Worm (Caenorhabditis elegans) whole organism, L2 larva: ENCODE data around the gene D1005.6.

Experiments used
- C34F6.9 ChIP-seq: fragments of 150-350 bp; optimal IDR thresholded peaks from 2 replicates; lab custom pipeline; 2014; ENCODE audit warnings: missing biosample characterization, missing genetic modification characterization
- F13H6.1 ChIP-seq: sonication (generic microtip); optimal IDR thresholded peaks from 2 replicates; lab custom pipeline; 2016; ENCODE audit warnings: missing genetic modification characterization, missing compliant biosample characterization
- Y55F3AM.14 ChIP-seq: fragments of 200-800 bp; sonication (Bioruptor generic); optimal IDR thresholded peaks from 2 replicates; lab custom pipeline; 2018; ENCODE audit warnings: mild to moderate bottlenecking, missing genetic modification characterization, missing compliant biosample characterization
- ZK546.5 ChIP-seq: sonication (generic microtip); optimal IDR thresholded peaks from 2 replicates; lab custom pipeline; 2017; ENCODE audit warnings: missing biosample characterization, missing genetic modification characterization
- alr-1 ChIP-seq: fragments of 150-350 bp; optimal IDR thresholded peaks from 2 replicates; lab custom pipeline; 2014; ENCODE audit warnings: missing biosample characterization, missing genetic modification characterization
- aly-2 ChIP-seq: fragments of 150-350 bp; optimal IDR thresholded peaks from 2 replicates; lab custom pipeline; 2014; ENCODE audit warnings: missing biosample characterization, missing genetic modification characterization
- ama-1 ChIP-seq: fragments of 150-350 bp; optimal IDR thresholded peaks from 2 replicates; lab custom pipeline; 2018; ENCODE audit warnings: inconsistent platforms
- blmp-1 ChIP-seq: sonication (generic microtip); optimal IDR thresholded peaks from 2 replicates; lab custom pipeline; 2017; ENCODE audit warnings: missing genetic modification characterization, mild to moderate bottlenecking, missing compliant biosample characterization, antibody characterized with exemption, moderate library complexity; ENCODE audit not compliant: insufficient read depth
- ceh-16 ChIP-seq: fragments of 150-350 bp; optimal IDR thresholded peaks from 2 replicates; lab custom pipeline; 2014; ENCODE audit warnings: missing biosample characterization, missing genetic modification characterization
- crh-2 ChIP-seq: sonication (generic microtip); optimal IDR thresholded peaks from 2 replicates; lab custom pipeline; 2017; ENCODE audit warnings: missing biosample characterization, missing genetic modification characterization
- dmd-4 ChIP-seq: sonication (generic microtip); optimal IDR thresholded peaks from 2 replicates; lab custom pipeline; 2017; ENCODE audit warnings: missing biosample characterization, missing genetic modification characterization
- egl-27 ChIP-seq: sonication (generic microtip); optimal IDR thresholded peaks from 3 replicates; lab custom pipeline; 2017; ENCODE audit warnings: missing biosample characterization, missing genetic modification reagents, missing genetic modification characterization
- elt-3 ChIP-seq: sonication (generic microtip); optimal IDR thresholded peaks from 2 replicates; lab custom pipeline; 2017; ENCODE audit warnings: missing biosample characterization, missing genetic modification characterization
- fos-1 ChIP-seq: fragments of 150-350 bp; optimal IDR thresholded peaks from 2 replicates; lab custom pipeline; 2014; ENCODE audit warnings: missing biosample characterization, missing genetic modification characterization
- gmeb-1 ChIP-seq: fragments of 150-350 bp; optimal IDR thresholded peaks from 2 replicates; lab custom pipeline; 2014; ENCODE audit warnings: missing biosample characterization, missing genetic modification characterization
- lin-11 ChIP-seq: fragments of 150-350 bp; sonication (generic microtip); optimal IDR thresholded peaks from 2 replicates; lab custom pipeline; 2014; ENCODE audit warnings: missing biosample characterization, missing genetic modification characterization, inconsistent platforms, mixed read lengths
- lin-13 ChIP-seq: fragments of 150-350 bp; optimal IDR thresholded peaks from 2 replicates; lab custom pipeline; 2014; ENCODE audit warnings: missing biosample characterization, missing genetic modification reagents, missing genetic modification characterization
- lin-39 ChIP-seq: fragments of 150-350 bp; optimal IDR thresholded peaks from 2 replicates; lab custom pipeline; 2014; ENCODE audit warnings: missing biosample characterization, missing genetic modification reagents, missing genetic modification characterization
- lsy-2 ChIP-seq, 2 experiments: fragments of 150-350 bp in 1 of 2; sonication (generic microtip) in 1 of 2; optimal IDR thresholded peaks; 2 replicates each; lab custom pipeline; 2014 to 2017; ENCODE audit warnings: missing biosample characterization in 2 of 2, missing genetic modification characterization in 2 of 2
- mab-5 ChIP-seq: fragments of 150-350 bp; optimal IDR thresholded peaks from 2 replicates; lab custom pipeline; 2014; ENCODE audit warnings: missing biosample characterization, missing genetic modification characterization
- mbf-1 ChIP-seq: sonication (generic microtip); optimal IDR thresholded peaks from 2 replicates; lab custom pipeline; 2017; ENCODE audit warnings: missing biosample characterization, missing genetic modification characterization
- mdl-1 ChIP-seq, 2 experiments: fragments of 150-350 bp in 1 of 2; sonication (generic microtip) in 1 of 2; optimal IDR thresholded peaks; 2 replicates each; lab custom pipeline; 2017; ENCODE audit warnings: missing biosample characterization in 2 of 2, missing genetic modification characterization in 2 of 2
- nhr-10 ChIP-seq: sonication (generic microtip); optimal IDR thresholded peaks from 2 replicates; lab custom pipeline; 2017; ENCODE audit warnings: missing biosample characterization, missing genetic modification characterization
- nhr-11 ChIP-seq: fragments of 150-350 bp; optimal IDR thresholded peaks from 2 replicates; lab custom pipeline; 2014; ENCODE audit warnings: missing biosample characterization, missing genetic modification characterization
- nhr-12 ChIP-seq: fragments of 150-350 bp; optimal IDR thresholded peaks from 2 replicates; lab custom pipeline; 2014; ENCODE audit warnings: missing biosample characterization, missing genetic modification characterization
- nhr-129 ChIP-seq: fragments of 150-350 bp; optimal IDR thresholded peaks from 2 replicates; lab custom pipeline; 2014; ENCODE audit warnings: missing biosample characterization, missing genetic modification characterization
- nhr-21 ChIP-seq: fragments of 150-350 bp; optimal IDR thresholded peaks from 2 replicates; lab custom pipeline; 2014; ENCODE audit warnings: missing biosample characterization, missing genetic modification characterization
- nhr-237 ChIP-seq: fragments of 150-350 bp; optimal IDR thresholded peaks from 2 replicates; lab custom pipeline; 2014; ENCODE audit warnings: missing biosample characterization, missing genetic modification characterization
- nhr-25 ChIP-seq: fragments of 150-350 bp; sonication (generic microtip); optimal IDR thresholded peaks from 3 replicates; lab custom pipeline; 2014; ENCODE audit warnings: missing biosample characterization, missing genetic modification characterization
- nhr-6 ChIP-seq: fragments of 150-350 bp; optimal IDR thresholded peaks from 2 replicates; lab custom pipeline; 2014; ENCODE audit warnings: missing biosample characterization, missing genetic modification characterization
- sem-4 ChIP-seq: fragments of 150-350 bp; optimal IDR thresholded peaks from 2 replicates; lab custom pipeline; 2014; ENCODE audit warnings: missing biosample characterization, missing genetic modification reagents, missing genetic modification characterization
- sma-9 ChIP-seq, 2 experiments: fragments of 150-350 bp in 1 of 2; sonication (generic microtip) in 1 of 2; optimal IDR thresholded peaks; 2 replicates each; lab custom pipeline; 2014 to 2016; ENCODE audit warnings: missing genetic modification characterization in 2 of 2, mild to moderate bottlenecking in 1 of 2, missing biosample characterization in 1 of 2, missing compliant biosample characterization in 1 of 2, missing genetic modification reagents in 1 of 2, moderate library complexity in 1 of 2
- unc-39 ChIP-seq: fragments of 150-350 bp; optimal IDR thresholded peaks from 2 replicates; lab custom pipeline; 2014; ENCODE audit warnings: missing biosample characterization, missing genetic modification characterization
- unc-62 ChIP-seq: fragments of 150-350 bp; optimal IDR thresholded peaks from 2 replicates; lab custom pipeline; 2014; ENCODE audit warnings: missing biosample characterization, missing genetic modification reagents, missing genetic modification characterization
- ztf-1 ChIP-seq: fragments of 200-800 bp; sonication (Bioruptor generic); conservative IDR thresholded peaks from 2 replicates; pipeline ENCODE4 v1.3.6; 2022; ENCODE audit warnings: missing genetic modification characterization, missing compliant biosample characterization
- ztf-11 ChIP-seq: sonication (generic microtip); optimal IDR thresholded peaks from 2 replicates; lab custom pipeline; 2017; ENCODE audit warnings: missing biosample characterization, missing genetic modification characterization
- ztf-4 ChIP-seq: fragments of 150-350 bp; optimal IDR thresholded peaks from 2 replicates; lab custom pipeline; 2014; ENCODE audit warnings: missing biosample characterization, missing genetic modification characterization

The D1005.6 gene

ce11 chrX:1495980-1496379 is 31.4 kb upstream of the D1005.6 start:
- TF ChIP-seq ceh-16 (no peak), blmp-1 (tag; lab: Kevin White, UChicago) (no peak), ztf-11 (no peak), unc-39 (tag; lab: Kevin White, UChicago) (no peak), elt-3 (no peak), C34F6.9 (no peak), mab-5 (tag; lab: Kevin White, UChicago) (no peak)

ce11 chrX:1494256-1494655 is 29.7 kb upstream of the D1005.6 start, which contains the start of gene F09E10.5:
Gene F09E10.5, minus strand, starts transcription at chrX:1494356.
- TF ChIP-seq Y55F3AM.14 (GFP tag; lab: Kevin White, UChicago) = no peak
- no peak for TF ChIP-seq nhr-237 (tag; lab: Kevin White, UChicago)
- no peak for TF ChIP-seq unc-39 (tag; lab: Kevin White, UChicago)
- TF ChIP-seq ceh-16 = no peak
- TF ChIP-seq nhr-21 (tag; lab: Kevin White, UChicago) = no peak
- TF ChIP-seq lin-39 (tag; lab: Kevin White, UChicago) = no peak
- TF ChIP-seq, all 48 proteins: peak for 0

ce11 chrX:1492174-1492573 is 27.6 kb upstream of the D1005.6 start:
- TF ChIP-seq ztf-1 (no peak), nhr-129 (tag; lab: Kevin White, UChicago) (peak; percentile 9)

ce11 chrX:1491036-1491435 is 26.4 kb upstream of the D1005.6 start:
- no peak for TF ChIP-seq ZK546.5 (tag; lab: Kevin White, UChicago)
- no peak for TF ChIP-seq fos-1 (tag; lab: Kevin White, UChicago)
- TF ChIP-seq, all 48 proteins: peak for 0

DNA sequence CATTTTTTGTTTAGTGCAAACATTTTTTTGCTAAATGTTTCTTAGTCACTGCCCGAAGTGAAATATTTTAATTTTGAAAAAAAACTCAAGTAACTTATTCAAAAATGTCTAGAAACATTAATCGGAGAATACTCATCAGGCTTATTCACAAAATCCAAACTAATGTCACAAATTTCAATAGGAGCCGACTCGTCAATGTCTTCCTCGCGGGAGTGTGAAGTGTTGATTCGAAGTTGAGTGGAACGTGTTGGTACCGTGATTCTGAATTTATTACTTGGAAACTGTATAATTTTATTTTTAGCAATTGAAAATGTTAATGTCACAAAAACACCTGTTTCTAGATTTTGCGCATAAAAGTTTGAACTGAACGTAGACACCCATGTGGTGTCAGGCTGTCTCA is 25.0 kb upstream of the D1005.6 start:
- TF ChIP-seq sma-9 (GFP tag; optimal IDR thresholded peaks at IDR 0.05; lab: Kevin White, UChicago) (peak; percentile 2), sma-9 (tag; optimal IDR thresholded peaks at IDR 0.05; lab: Kevin White, UChicago) (no peak), aly-2 (no peak), nhr-12 (tag; lab: Kevin White, UChicago) (no peak), mab-5 (tag; lab: Kevin White, UChicago) (no peak)

- TF ChIP-seq lsy-2 (tag; optimal IDR thresholded peaks at IDR 0.05; lab: Kevin White, UChicago) (no peak), egl-27 (tag; lab: Kevin White, UChicago) (no peak), sma-9 (GFP tag; optimal IDR thresholded peaks at IDR 0.05; lab: Kevin White, UChicago) (no peak), sma-9 (tag; optimal IDR thresholded peaks at IDR 0.05; lab: Kevin White, UChicago) (no peak), mbf-1 (tag; lab: Kevin White, UChicago) (no peak)
These were observed 24.2 kb upstream of the D1005.6 start for ce11 chrX:1488775-1489174.

DNA sequence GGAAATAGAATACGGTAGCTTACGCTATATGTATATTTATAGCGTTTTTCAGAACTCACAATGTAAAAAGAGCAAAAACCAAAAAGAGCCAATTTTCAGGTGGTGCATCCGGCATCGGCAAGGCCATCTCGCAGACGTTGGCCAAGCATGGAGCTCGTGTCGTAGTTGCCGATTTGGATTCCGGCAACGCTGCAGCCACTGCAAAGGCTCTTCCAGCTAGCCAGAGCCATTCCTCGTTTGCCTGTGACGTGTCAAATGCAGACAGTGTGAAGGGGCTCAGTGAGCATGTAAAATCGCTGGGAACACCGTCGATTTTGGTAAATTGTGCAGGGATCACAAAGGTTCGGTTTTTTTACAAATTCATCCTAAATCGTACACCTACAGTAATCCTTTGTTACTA is 22.5 kb upstream of the D1005.6 start:
- no peak for TF ChIP-seq Y55F3AM.14 (GFP tag; lab: Kevin White, UChicago)
- TF ChIP-seq ztf-1 = 0 out of 2 replicates have a peak, but pooled peaks have one; percentile 47

ce11 chrX:1486135-1486648 is 21.6 kb upstream of the D1005.6 start, which contains the start of the genes D1005.10 and dhs-25:
Gene D1005.10, minus strand, starts transcription at chrX:1486185.
Gene dhs-25, plus strand, starts transcription at chrX:1486532.
- TF ChIP-seq fos-1 (tag; lab: Kevin White, UChicago) (peak; percentile 67), dmd-4 (tag; lab: Kevin White, UChicago) (no peak), egl-27 (tag; lab: Kevin White, UChicago) (peak; percentile 80), nhr-129 (tag; lab: Kevin White, UChicago) (peak; percentile 94), unc-62 (GFP tag; lab: Kevin White, UChicago) (no peak), mdl-1 (tag; optimal IDR thresholded peaks at IDR 0.05; lab: Kevin White, UChicago) (peak in 1 of 2 experiments; percentile 24), lin-13 (GFP tag; lab: Kevin White, UChicago) (peak; percentile 54), crh-2 (tag; lab: Kevin White, UChicago) (peak; percentile 86), nhr-12 (tag; lab: Kevin White, UChicago) (no peak), ama-1 (lab: Kevin White, UChicago) (peak; percentile 71), nhr-11 (no peak), Y55F3AM.14 (GFP tag; lab: Kevin White, UChicago) (no peak), alr-1 (no peak), lin-11 (tag; lab: Kevin White, UChicago) (no peak), nhr-21 (tag; lab: Kevin White, UChicago) (peak; percentile 77), nhr-25 (peak; percentile 81), ztf-4 (tag; lab: Kevin White, UChicago) (peak; percentile 76), mab-5 (tag; lab: Kevin White, UChicago) (no peak), blmp-1 (tag; lab: Kevin White, UChicago) (peak; percentile 62), gmeb-1 (tag; lab: Kevin White, UChicago) (peak; percentile 75), sem-4 (tag; lab: Kevin White, UChicago) (peak; percentile 73), F13H6.1 (peak; percentile 94), nhr-10 (tag; lab: Kevin White, UChicago) (peak; percentile 84), unc-39 (tag; lab: Kevin White, UChicago) (no peak), nhr-6 (peak; percentile 80), lsy-2 (tag; optimal IDR thresholded peaks at IDR 0.05; lab: Kevin White, UChicago) (peak; percentile 20 to 79), ZK546.5 (tag; lab: Kevin White, UChicago) (no peak)
